Fruit fly (Drosophila melanogaster) Kc167 (cell line): ENCODE data around the gene CG3679.

ENCODE experiments used
- Myc ChIP-seq: fragments of >200 bp; optimal IDR thresholded peaks from 2 replicates; lab custom pipeline; 2017; ENCODE audit warnings: missing external identifiers
- Sin3A ChIP-seq: fragments of >200 bp; optimal IDR thresholded peaks from 2 replicates; lab custom pipeline; 2018; ENCODE audit warnings: missing external identifiers
- h ChIP-seq: fragments of >200 bp; optimal IDR thresholded peaks from 3 replicates; lab custom pipeline; 2018; ENCODE audit warnings: missing external identifiers
- insv ChIP-seq: fragments of >200 bp; optimal IDR thresholded peaks from 3 replicates; lab custom pipeline; 2018; ENCODE audit warnings: missing external identifiers
- psq ChIP-seq: fragments of >200 bp; optimal IDR thresholded peaks from 2 replicates; lab custom pipeline; 2017; ENCODE audit warnings: missing external identifiers
- ttk ChIP-seq: sonication (Bioruptor generic); optimal IDR thresholded peaks from 2 replicates; lab custom pipeline; 2017; ENCODE audit warnings: missing external identifiers

DNA sequence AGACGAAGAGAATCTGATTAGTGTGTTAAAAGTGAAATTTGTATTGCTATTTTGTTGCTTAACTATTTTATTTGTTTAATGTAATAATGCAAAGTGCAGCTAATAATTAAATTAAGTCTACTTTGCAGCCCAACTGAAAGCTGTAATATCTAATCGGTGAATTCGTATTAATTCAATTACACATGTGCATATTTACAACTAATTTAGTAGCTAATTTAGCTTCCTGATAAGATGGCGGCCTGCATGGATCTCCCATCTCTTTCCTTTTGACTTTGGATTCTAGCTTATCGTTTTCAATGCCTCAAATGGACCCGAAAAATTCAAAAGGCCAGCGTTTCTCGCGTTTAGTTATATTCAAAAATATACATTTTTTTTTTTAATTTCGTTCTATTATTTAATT, 6.1 kb downstream of the CG3679 start:
- no peak for TF ChIP-seq h (lab: Kevin White, UChicago)
- no peak for TF ChIP-seq insv
- no peak for TF ChIP-seq ttk (lab: Kevin White, UChicago)
- no peak for TF ChIP-seq Myc
- TF ChIP-seq psq, result no peak
- TF ChIP-seq Sin3A (lab: Kevin White, UChicago), result no peak
